Fruit fly (Drosophila melanogaster): ENCODE results near the gene Elovl7.

Gene Elovl7

dm6 chr3R:7977011-7977925, 18.4 kb downstream of the Elovl7 start (continued):
- no peak for TF ChIP-seq tna (GFP tag; IDR thresholded peaks at IDR 0.05; ENCODE audit: partially characterized antibody)
- TF ChIP-seq GATAe (GFP tag; conservative IDR thresholded peaks at IDR 0.05), result no peak
- TF ChIP-seq CG13894 (tag; optimal IDR thresholded peaks at IDR 0.05), result peak; percentile 86
- peak; percentile 55 for TF ChIP-seq nmo (GFP tag; optimal IDR thresholded peaks at IDR 0.05)
- TF ChIP-seq da (GFP tag; optimal IDR thresholded peaks at IDR 0.05), result peak; percentile 33
- TF ChIP-seq lola (GFP tag; optimal IDR thresholded peaks at IDR 0.05), result no peak
- peak; percentile 58; the same call in 1 of the 2 replicates for TF ChIP-seq CG32767 (GFP tag; IDR thresholded peaks at IDR 0.05)
- no peak for TF ChIP-seq rib (GFP tag; IDR thresholded peaks at IDR 0.05)
- no peak for TF ChIP-seq pan (optimal IDR thresholded peaks at IDR 0.05)
- no peak for TF ChIP-seq pan (GFP tag; optimal IDR thresholded peaks at IDR 0.05 in 1 of 2, IDR thresholded peaks at IDR 0.05 in 1 of 2)
- TF ChIP-seq CG42726 (GFP tag; IDR thresholded peaks at IDR 0.05; ENCODE audit: partially characterized antibody), result peak; percentile 53
- no peak for TF ChIP-seq CG12236 (GFP tag; optimal IDR thresholded peaks at IDR 0.05)
- peak; percentile 86 for TF ChIP-seq Lhr (GFP tag; optimal IDR thresholded peaks at IDR 0.05)
- TF ChIP-seq zen2 (GFP tag; IDR thresholded peaks at IDR 0.05; ENCODE audit: partially characterized antibody), result no peak
- TF ChIP-seq gro (GFP tag; optimal IDR thresholded peaks at IDR 0.05), result peak; percentile 74
- TF ChIP-seq Dref (GFP tag; IDR thresholded peaks at IDR 0.05), result peak; percentile 43; the same call in 1 of the 2 replicates
- TF ChIP-seq fu2 (GFP tag; optimal IDR thresholded peaks at IDR 0.05), result no peak
- peak; percentile 20 for TF ChIP-seq pho (GFP tag; optimal IDR thresholded peaks at IDR 0.05)
- peak; percentile 54 for TF ChIP-seq Myb (GFP tag; optimal IDR thresholded peaks at IDR 0.05)
- TF ChIP-seq Camta (GFP tag; optimal IDR thresholded peaks at IDR 0.05), result no peak
- TF ChIP-seq ewg (GFP tag; optimal IDR thresholded peaks at IDR 0.05), result no peak
- no peak for TF ChIP-seq kah (GFP tag; optimal IDR thresholded peaks at IDR 0.05)
- no peak for TF ChIP-seq MTF-1 (GFP tag; optimal IDR thresholded peaks at IDR 0.05; ENCODE audit: borderline replicate concordance)
- TF ChIP-seq CG7963 (GFP tag; IDR thresholded peaks at IDR 0.05; ENCODE audit: partially characterized antibody), result no peak
- TF ChIP-seq row (GFP tag; IDR thresholded peaks at IDR 0.05), result peak; percentile 21; the same call in 1 of the 3 replicates
- TF ChIP-seq Adf1 (GFP tag; IDR thresholded peaks at IDR 0.05), result peak; percentile 45; the same call in 1 of the 2 replicates
- no peak for TF ChIP-seq Doc3 (GFP tag; IDR thresholded peaks at IDR 0.05; ENCODE audit: partially characterized antibody)
- no peak for TF ChIP-seq CG4328 (GFP tag; optimal IDR thresholded peaks at IDR 0.05)
- TF ChIP-seq CG8359 (GFP tag; optimal IDR thresholded peaks at IDR 0.05; ENCODE audit: borderline replicate concordance), result no peak
- peak; percentile 55 for TF ChIP-seq BEAF-32 (GFP tag; optimal IDR thresholded peaks at IDR 0.05)
- no peak for TF ChIP-seq nerfin-2 (GFP tag; IDR thresholded peaks at IDR 0.05; ENCODE audit: partially characterized antibody)
- TF ChIP-seq Fer1 (GFP tag; optimal IDR thresholded peaks at IDR 0.05), result peak; percentile 64
- TF ChIP-seq Atf6 (GFP tag; IDR thresholded peaks at IDR 0.05), result 0 out of 2 replicates have a peak, but pooled peaks have one; percentile 35
- TF ChIP-seq knrl (GFP tag; IDR thresholded peaks at IDR 0.05; ENCODE audit: partially characterized antibody), result peak; percentile 46; the same call in 1 of the 3 replicates
- TF ChIP-seq Neu2 (GFP tag; optimal IDR thresholded peaks at IDR 0.05; ENCODE audit: borderline replicate concordance), result no peak
- no peak for TF ChIP-seq Elba2 (GFP tag; optimal IDR thresholded peaks at IDR 0.05)
- peak; percentile 6 for TF ChIP-seq cwo (GFP tag; optimal IDR thresholded peaks at IDR 0.05)
- TF ChIP-seq Trl (optimal IDR thresholded peaks at IDR 0.05), result no peak
- no peak for TF ChIP-seq Trl (GFP tag; optimal IDR thresholded peaks at IDR 0.05)
- TF ChIP-seq Dek (tag; optimal IDR thresholded peaks at IDR 0.05), result peak; percentile 52
- no peak for TF ChIP-seq NFAT (GFP tag; IDR thresholded peaks at IDR 0.05)
- peak; percentile 15 for TF ChIP-seq nom (GFP tag; optimal IDR thresholded peaks at IDR 0.05)
- TF ChIP-seq wor (GFP tag; IDR thresholded peaks at IDR 0.05), result no peak
- TF ChIP-seq CG11696 (GFP tag; IDR thresholded peaks at IDR 0.05), result no peak
- no peak for TF ChIP-seq CG15696 (tag; optimal IDR thresholded peaks at IDR 0.05)
- TF ChIP-seq cad (GFP tag; optimal IDR thresholded peaks at IDR 0.05), result no peak
- peak; percentile 69 for TF ChIP-seq CG33213 (GFP tag; optimal IDR thresholded peaks at IDR 0.05)

All from whole organism, embryonic.